Fruit fly (Drosophila melanogaster) whole organism, embryonic: ENCODE results near the gene CG5160.

ENCODE experiments used
- CG13123 ChIP-seq: fragments of 200-800 bp; sonication (Bioruptor generic); optimal IDR thresholded peaks from 2 replicates; lab custom pipeline; 2016; ENCODE audit warnings: missing biosample characterization, missing genetic modification characterization
- CG16779 ChIP-seq: fragments of 200-800 bp; sonication (Bioruptor generic); IDR thresholded peaks from 2 replicates; pipeline ENCODE4 v1.3.6; 2022; ENCODE audit warnings: missing biosample characterization, missing genetic modification characterization
- CG3281 ChIP-seq: fragments of 200-800 bp; sonication (Bioruptor generic); optimal IDR thresholded peaks from 3 replicates; lab custom pipeline; 2017; ENCODE audit warnings: missing biosample characterization, mild to moderate bottlenecking, missing genetic modification characterization
- CG4404 ChIP-seq: fragments of 200-800 bp; sonication (Bioruptor generic); IDR thresholded peaks from 2 replicates; pipeline ENCODE4 v1.3.6; 2022; ENCODE audit warnings: missing biosample characterization, missing genetic modification characterization
- PHDP ChIP-seq: fragments of 200-800 bp; sonication (Bioruptor generic); optimal IDR thresholded peaks from 3 replicates; lab custom pipeline; 2018; ENCODE audit warnings: missing biosample characterization, mild to moderate bottlenecking, missing genetic modification characterization, moderate library complexity
- Sin3A ChIP-seq: fragments of >200 bp; optimal IDR thresholded peaks from 2 replicates; lab custom pipeline; 2018
- jumu ChIP-seq: fragments of 200-800 bp; sonication (Bioruptor generic); optimal IDR thresholded peaks from 3 replicates; lab custom pipeline; 2016; ENCODE audit warnings: missing biosample characterization, missing genetic modification characterization

dm6 chr2L:7409007-7409406 lies 10.5 kb upstream of the CG5160 start:
- TF ChIP-seq PHDP (tag; lab: Kevin White, UChicago) (no peak), Sin3A (lab: Kevin White, UChicago) (no peak), CG4404 (GFP tag; lab: Robert Waterston, UW) (no peak), jumu (GFP tag; lab: Kevin White, UChicago) (no peak), CG16779 (no peak), CG3281 (no peak), CG13123 (no peak)
